Worm (Caenorhabditis elegans) whole organism, L3 larva: Measurements from ENCODE around the gene srg-7.

ENCODE experiments used
- R02D3.7 ChIP-seq: fragments of 150-350 bp; optimal IDR thresholded peaks from 2 replicates; lab custom pipeline; 2014; ENCODE audit warnings: missing biosample characterization, missing genetic modification characterization
- ZK546.5 ChIP-seq: sonication (generic microtip); optimal IDR thresholded peaks from 2 replicates; lab custom pipeline; 2017; ENCODE audit warnings: missing biosample characterization, missing genetic modification characterization
- ama-1 ChIP-seq: fragments of 150-350 bp; optimal IDR thresholded peaks from 2 replicates; lab custom pipeline; 2018
- ceh-16 ChIP-seq: sonication (generic microtip); optimal IDR thresholded peaks from 2 replicates; lab custom pipeline; 2017; ENCODE audit warnings: missing biosample characterization, missing genetic modification characterization
- ceh-28 ChIP-seq: fragments of 150-350 bp; optimal IDR thresholded peaks from 2 replicates; lab custom pipeline; 2014; ENCODE audit warnings: missing biosample characterization, missing genetic modification reagents, missing genetic modification characterization
- ceh-82 ChIP-seq: fragments of 150-350 bp; optimal IDR thresholded peaks from 2 replicates; lab custom pipeline; 2014; ENCODE audit warnings: missing biosample characterization, missing genetic modification characterization
- daf-12 ChIP-seq: fragments of 150-350 bp; optimal IDR thresholded peaks from 2 replicates; lab custom pipeline; 2014; ENCODE audit warnings: missing biosample characterization, missing genetic modification reagents, missing genetic modification characterization
- egl-27 ChIP-seq: sonication (generic microtip); optimal IDR thresholded peaks from 4 replicates; lab custom pipeline; 2017; ENCODE audit warnings: missing biosample characterization, missing genetic modification reagents, missing genetic modification characterization
- egl-5 ChIP-seq: fragments of 150-350 bp; optimal IDR thresholded peaks from 2 replicates; lab custom pipeline; 2017; ENCODE audit warnings: missing biosample characterization, missing genetic modification reagents, missing genetic modification characterization, inconsistent platforms
- elt-1 ChIP-seq: fragments of 150-350 bp; optimal IDR thresholded peaks from 2 replicates; lab custom pipeline; 2014; ENCODE audit warnings: missing biosample characterization, missing genetic modification characterization
- elt-2 ChIP-seq: sonication (generic microtip); optimal IDR thresholded peaks from 2 replicates; lab custom pipeline; 2016; ENCODE audit warnings: missing genetic modification reagents, mild to moderate bottlenecking, missing genetic modification characterization, missing compliant biosample characterization
- elt-3 ChIP-seq, 3 experiments: fragments of 150-350 bp in 1 of 3; sonication (generic microtip) in 2 of 3; optimal IDR thresholded peaks; 2 replicates in 2 of 3; 4 replicates in 1 of 3; lab custom pipeline; 2014 to 2017; ENCODE audit warnings: missing biosample characterization in 3 of 3, missing genetic modification characterization in 3 of 3
- eor-1 ChIP-seq, 2 experiments: fragments of 150-350 bp; optimal IDR thresholded peaks; 2 replicates each; lab custom pipeline; 2014 to 2018; ENCODE audit warnings: missing biosample characterization in 2 of 2, missing genetic modification characterization in 2 of 2
- fkh-10 ChIP-seq: sonication (generic microtip); optimal IDR thresholded peaks from 2 replicates; lab custom pipeline; 2017; ENCODE audit warnings: missing biosample characterization, missing genetic modification reagents, missing genetic modification characterization
- fkh-2 ChIP-seq: fragments of 150-350 bp; optimal IDR thresholded peaks from 2 replicates; lab custom pipeline; 2014; ENCODE audit warnings: missing biosample characterization, missing genetic modification reagents, missing genetic modification characterization
- fos-1 ChIP-seq: fragments of 150-350 bp; optimal IDR thresholded peaks from 2 replicates; lab custom pipeline; 2014; ENCODE audit warnings: missing biosample characterization, missing genetic modification characterization
- hmg-11 ChIP-seq: sonication (generic microtip); optimal IDR thresholded peaks from 2 replicates; lab custom pipeline; 2016; ENCODE audit warnings: missing genetic modification characterization, missing compliant biosample characterization
- jun-1 ChIP-seq: fragments of 150-350 bp; optimal IDR thresholded peaks from 2 replicates; lab custom pipeline; 2014; ENCODE audit warnings: missing biosample characterization, missing genetic modification reagents, missing genetic modification characterization
- lin-15B ChIP-seq: fragments of 150-350 bp; optimal IDR thresholded peaks from 2 replicates; lab custom pipeline; 2014; ENCODE audit warnings: missing biosample characterization, missing genetic modification characterization
- lin-39 ChIP-seq: fragments of 150-350 bp; optimal IDR thresholded peaks from 2 replicates; lab custom pipeline; 2018; ENCODE audit warnings: missing biosample characterization, missing genetic modification reagents, missing genetic modification characterization
- lsy-12 ChIP-seq: sonication (generic microtip); optimal IDR thresholded peaks from 2 replicates; lab custom pipeline; 2016; ENCODE audit warnings: mild to moderate bottlenecking, missing genetic modification characterization, missing compliant biosample characterization
- mdl-1 ChIP-seq: fragments of 150-350 bp; optimal IDR thresholded peaks from 2 replicates; lab custom pipeline; 2014; ENCODE audit warnings: missing biosample characterization, missing genetic modification characterization
- mml-1 ChIP-seq: fragments of 150-350 bp; sonication (generic microtip); optimal IDR thresholded peaks from 3 replicates; lab custom pipeline; 2014; ENCODE audit warnings: missing biosample characterization, missing genetic modification characterization
- nfya-1 ChIP-seq: sonication (generic microtip); optimal IDR thresholded peaks from 2 replicates; lab custom pipeline; 2017; ENCODE audit warnings: missing genetic modification characterization, mild to moderate bottlenecking, missing compliant biosample characterization, antibody characterized with exemption, moderate library complexity; ENCODE audit not compliant: insufficient read depth
- nhr-11 ChIP-seq: fragments of 150-350 bp; optimal IDR thresholded peaks from 2 replicates; lab custom pipeline; 2014; ENCODE audit warnings: missing biosample characterization, missing genetic modification characterization
- nhr-12 ChIP-seq: fragments of 150-350 bp; optimal IDR thresholded peaks from 2 replicates; lab custom pipeline; 2014; ENCODE audit warnings: missing biosample characterization, missing genetic modification characterization
- nhr-23 ChIP-seq: fragments of 150-350 bp; optimal IDR thresholded peaks from 2 replicates; lab custom pipeline; 2014; ENCODE audit warnings: missing biosample characterization, missing genetic modification reagents, missing genetic modification characterization
- nhr-237 ChIP-seq: fragments of 150-350 bp; optimal IDR thresholded peaks from 2 replicates; lab custom pipeline; 2014; ENCODE audit warnings: missing biosample characterization, missing genetic modification characterization
- nhr-25 ChIP-seq: sonication (generic microtip); optimal IDR thresholded peaks from 2 replicates; lab custom pipeline; 2017; ENCODE audit warnings: missing biosample characterization, missing genetic modification characterization
- nhr-28 ChIP-seq: fragments of 150-350 bp; optimal IDR thresholded peaks from 2 replicates; lab custom pipeline; 2014; ENCODE audit warnings: missing biosample characterization, missing genetic modification characterization
- nhr-43 ChIP-seq: sonication (generic microtip); optimal IDR thresholded peaks from 2 replicates; lab custom pipeline; 2016; ENCODE audit warnings: mild to moderate bottlenecking, missing genetic modification characterization, missing compliant biosample characterization; ENCODE audit not compliant: poor library complexity, severe bottlenecking
- nhr-67 ChIP-seq: fragments of 150-350 bp; optimal IDR thresholded peaks from 2 replicates; lab custom pipeline; 2014; ENCODE audit warnings: missing biosample characterization, missing genetic modification characterization
- nhr-76 ChIP-seq: fragments of 150-350 bp; sonication (generic microtip); optimal IDR thresholded peaks from 5 replicates; lab custom pipeline; 2014; ENCODE audit warnings: missing biosample characterization, missing genetic modification characterization
- pha-4 ChIP-seq: fragments of 150-350 bp; optimal IDR thresholded peaks from 2 replicates; lab custom pipeline; 2014; ENCODE audit warnings: missing biosample characterization, missing genetic modification reagents, missing genetic modification characterization
- pqm-1 ChIP-seq: fragments of 150-350 bp; optimal IDR thresholded peaks from 2 replicates; lab custom pipeline; 2017; ENCODE audit warnings: missing biosample characterization, missing genetic modification characterization, inconsistent platforms
- skn-1 ChIP-seq: fragments of 150-350 bp; optimal IDR thresholded peaks from 2 replicates; lab custom pipeline; 2014; ENCODE audit warnings: missing biosample characterization, missing genetic modification characterization
- tbx-2 ChIP-seq: sonication (generic microtip); optimal IDR thresholded peaks from 2 replicates; lab custom pipeline; 2016; ENCODE audit warnings: mild to moderate bottlenecking, missing genetic modification characterization, missing compliant biosample characterization
- unc-62 ChIP-seq: fragments of 150-350 bp; sonication (generic microtip); optimal IDR thresholded peaks from 4 replicates; lab custom pipeline; 2014; ENCODE audit warnings: missing biosample characterization, missing genetic modification reagents, missing genetic modification characterization
- zag-1 ChIP-seq: fragments of 150-350 bp; optimal IDR thresholded peaks from 2 replicates; lab custom pipeline; 2014; ENCODE audit warnings: missing biosample characterization, missing genetic modification characterization
- ztf-11 ChIP-seq: fragments of 150-350 bp; optimal IDR thresholded peaks from 2 replicates; lab custom pipeline; 2014; ENCODE audit warnings: missing biosample characterization, missing genetic modification characterization

srg-7 gene

DNA sequence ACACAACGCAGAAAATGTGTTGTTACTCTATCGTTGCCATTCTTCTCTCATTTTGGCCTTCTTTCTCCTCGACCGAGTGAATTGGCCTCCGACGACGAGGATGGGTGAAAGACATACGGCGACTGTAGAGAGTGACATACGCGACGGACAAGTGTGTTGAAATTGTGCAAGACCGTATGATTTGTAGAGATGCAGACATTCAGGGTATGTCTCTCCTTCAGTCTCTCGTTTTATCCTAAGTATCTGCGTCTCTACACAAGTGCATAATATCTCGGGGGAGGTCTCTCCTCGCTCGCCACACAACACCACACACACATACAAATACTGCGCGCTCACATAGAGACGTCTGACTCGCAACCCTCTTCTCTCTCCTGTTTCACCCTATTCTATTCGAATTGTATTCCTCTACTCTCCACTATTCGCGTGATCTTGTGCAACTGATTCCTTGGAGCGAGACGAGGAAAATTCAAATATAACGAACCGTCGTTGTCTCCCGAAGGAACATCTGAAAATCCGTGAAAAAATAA, 12.2 kb upstream of the srg-7 start, which contains the start of gene hmg-1.2 (continued):
- TF ChIP-seq nhr-23, result peak; percentile 88
- no peak for TF ChIP-seq nhr-237 (tag; lab: Kevin White, UChicago)
- TF ChIP-seq fkh-2 (tag; lab: Kevin White, UChicago), result no peak
- TF ChIP-seq lin-15B, result peak; percentile 48
- peak; percentile 48 for TF ChIP-seq nhr-43 (tag; lab: Kevin White, UChicago)
- peak; percentile 87 for TF ChIP-seq nhr-25 (tag; lab: Kevin White, UChicago)
- no peak for TF ChIP-seq nhr-12 (tag; lab: Kevin White, UChicago)
- TF ChIP-seq egl-27, result peak; percentile 33
- no peak for TF ChIP-seq mml-1
- TF ChIP-seq fkh-10, result no peak
- TF ChIP-seq elt-1, result peak; percentile 49
- peak; percentile 88 for TF ChIP-seq jun-1 (tag; lab: Kevin White, UChicago)
- TF ChIP-seq eor-1 (tag; optimal IDR thresholded peaks at IDR 0.05; lab: Kevin White, UChicago), result no peak
- peak; percentile 24 for TF ChIP-seq nhr-11
- TF ChIP-seq pha-4 (tag; lab: Kevin White, UChicago), result peak; percentile 44

DNA sequence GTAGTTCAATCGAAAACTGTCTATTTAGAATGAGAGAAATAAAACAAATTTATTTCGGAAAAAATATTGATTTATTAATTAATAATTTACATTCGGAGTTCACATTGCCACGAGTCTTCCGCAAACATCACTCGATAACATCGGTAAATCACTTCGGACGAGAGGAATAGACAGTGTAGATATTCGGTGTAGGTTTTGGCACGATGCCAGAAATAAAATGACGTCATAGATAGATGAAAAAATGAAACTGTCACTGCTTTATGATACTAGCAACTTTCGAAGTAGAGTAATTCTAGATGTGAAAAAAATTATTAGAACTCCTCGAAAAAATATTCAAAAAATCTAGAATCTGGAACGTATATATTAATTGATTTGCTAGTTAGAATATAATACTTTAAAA, 11.5 kb upstream of the srg-7 start:
- TF ChIP-seq ztf-11 (tag; lab: Kevin White, UChicago), result no peak
- no peak for TF ChIP-seq nfya-1
- TF ChIP-seq R02D3.7 (tag; lab: Kevin White, UChicago), result no peak
- no peak for TF ChIP-seq ama-1 (lab: Kevin White, UChicago)
- TF ChIP-seq egl-5 (tag; lab: Kevin White, UChicago), result no peak
- TF ChIP-seq ZK546.5 (tag; lab: Kevin White, UChicago), result no peak
- TF ChIP-seq fos-1 (tag; lab: Kevin White, UChicago), result no peak
- TF ChIP-seq mdl-1 (tag; lab: Kevin White, UChicago), result no peak
- TF ChIP-seq tbx-2, result no peak
- TF ChIP-seq fkh-2 (tag; lab: Kevin White, UChicago), result no peak
- no peak for TF ChIP-seq pqm-1 (tag; lab: Kevin White, UChicago)
- no peak for TF ChIP-seq nhr-237 (tag; lab: Kevin White, UChicago)
- TF ChIP-seq skn-1 (tag; lab: Kevin White, UChicago), result no peak
- no peak for TF ChIP-seq lsy-12 (tag; lab: Kevin White, UChicago)

DNA sequence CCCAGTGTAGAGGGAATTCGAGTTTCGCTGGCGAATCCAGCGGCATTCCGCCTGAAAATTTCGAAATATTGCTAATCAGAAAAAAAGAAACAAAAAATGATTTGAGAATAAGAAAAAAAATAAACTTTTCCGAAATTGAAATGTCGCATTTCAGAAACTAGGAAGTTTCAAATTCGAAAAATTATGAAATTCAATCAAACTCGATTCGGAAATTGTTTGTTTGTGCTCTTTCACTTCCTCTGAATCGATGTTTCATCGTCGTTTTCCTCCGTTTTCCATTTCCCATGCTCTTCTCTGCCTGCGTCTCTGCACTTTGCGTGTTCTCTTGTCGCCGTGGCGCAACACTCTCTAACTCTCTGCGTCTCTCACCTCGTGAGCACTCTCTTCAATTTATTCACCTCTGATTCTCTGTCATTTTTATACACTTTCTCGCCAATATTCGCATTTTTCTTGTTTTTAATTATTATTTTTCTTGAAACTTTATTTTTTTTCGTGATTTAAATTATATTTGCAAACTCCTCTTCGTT, 10.4 kb upstream of the srg-7 start, which contains the start of gene C18F10.7:
TSS of gene C18F10.7 (minus strand) at position 51 of the 527 bp plus-strand sequence.
- TF ChIP-seq ceh-82 (tag; lab: Kevin White, UChicago) (peak; percentile 14), elt-3 (tag; optimal IDR thresholded peaks at IDR 0.05; lab: Kevin White, UChicago) (no peak), mdl-1 (tag; lab: Kevin White, UChicago) (peak; percentile 78), elt-2 (peak; percentile 44), nfya-1 (peak; percentile 73), skn-1 (tag; lab: Kevin White, UChicago) (peak; percentile 3), ceh-28 (tag; lab: Kevin White, UChicago) (peak; percentile 59), nhr-76 (tag; lab: Kevin White, UChicago) (no peak), pha-4 (tag; lab: Kevin White, UChicago) (peak; percentile 62), nhr-43 (tag; lab: Kevin White, UChicago) (peak; percentile 22), nhr-237 (tag; lab: Kevin White, UChicago) (no peak), R02D3.7 (tag; lab: Kevin White, UChicago) (peak; percentile 21), nhr-23 (peak; percentile 6)

ce11 chrIII:6272868-6273267, 4.9 kb upstream of the srg-7 start, which contains the start of gene C18F10.2:
C18F10.2 (plus strand) TSS chrIII:6273168.
- TF ChIP-seq lin-39 (tag; lab: Kevin White, UChicago), result no peak
- TF ChIP-seq jun-1 (tag; lab: Kevin White, UChicago), result no peak
- TF ChIP-seq daf-12 (tag; lab: Kevin White, UChicago), result no peak
- TF ChIP-seq ceh-16 (tag; lab: Kevin White, UChicago), result no peak
- TF ChIP-seq egl-27, result no peak
- no peak for TF ChIP-seq zag-1 (tag; lab: Kevin White, UChicago)
- no peak for TF ChIP-seq R02D3.7 (tag; lab: Kevin White, UChicago)
- TF ChIP-seq unc-62, result no peak
- no peak for TF ChIP-seq nhr-28
- no peak for TF ChIP-seq elt-2
- no peak for TF ChIP-seq hmg-11 (tag; lab: Kevin White, UChicago)
- no peak for TF ChIP-seq pha-4 (tag; lab: Kevin White, UChicago)
- TF ChIP-seq nhr-67, result no peak
- TF ChIP-seq lin-15B, result no peak
- TF ChIP-seq nhr-12 (tag; lab: Kevin White, UChicago), result no peak
- no peak for TF ChIP-seq lsy-12 (tag; lab: Kevin White, UChicago)
- TF ChIP-seq ceh-28 (tag; lab: Kevin White, UChicago), result no peak
